Worm (Caenorhabditis elegans) whole organism, L4 larva: ENCODE data around the gene ntp-1.

Experiments
- D1046.2 ChIP-seq: fragments of 200-800 bp; sonication (Bioruptor generic); IDR thresholded peaks from 2 replicates; pipeline ENCODE4 v1.3.6; 2022; ENCODE audit warnings: missing genetic modification characterization, missing compliant biosample characterization
- F37D6.2 ChIP-seq: sonication (generic microtip); optimal IDR thresholded peaks from 2 replicates; lab custom pipeline; 2016; ENCODE audit warnings: mild to moderate bottlenecking, missing genetic modification characterization, missing compliant biosample characterization
- F49E8.2 ChIP-seq: sonication (generic microtip); optimal IDR thresholded peaks from 2 replicates; lab custom pipeline; 2016; ENCODE audit warnings: missing compliant biosample characterization, mild to moderate bottlenecking, missing genetic modification characterization, borderline replicate concordance
- R02D3.7 ChIP-seq: fragments of 150-350 bp; sonication (generic microtip); optimal IDR thresholded peaks from 3 replicates; lab custom pipeline; 2014; ENCODE audit warnings: missing biosample characterization, missing genetic modification characterization
- T20F7.1 ChIP-seq: fragments of 200-800 bp; sonication (Bioruptor generic); optimal IDR thresholded peaks from 2 replicates; lab custom pipeline; 2018; ENCODE audit warnings: mild to moderate bottlenecking, missing genetic modification characterization, missing compliant biosample characterization
- T26A8.4 ChIP-seq: fragments of 200-800 bp; sonication (Bioruptor generic); IDR thresholded peaks from 2 replicates; pipeline ENCODE4 v1.3.6; 2022; ENCODE audit warnings: missing genetic modification characterization, missing compliant biosample characterization
- Y48G9A.11 ChIP-seq: fragments of 200-800 bp; sonication (Bioruptor generic); IDR thresholded peaks from 2 replicates; pipeline ENCODE4 v1.3.6; 2022; ENCODE audit warnings: missing genetic modification reagents, missing genetic modification characterization, missing compliant biosample characterization
- arid-1 ChIP-seq: fragments of 200-800 bp; sonication (Bioruptor generic); conservative IDR thresholded peaks from 2 replicates; pipeline ENCODE4 v1.3.6; 2022; ENCODE audit warnings: missing genetic modification reagents, missing genetic modification characterization, missing compliant biosample characterization
- ces-1 ChIP-seq: fragments of 150-350 bp; sonication (generic microtip); optimal IDR thresholded peaks from 4 replicates; lab custom pipeline; 2014; ENCODE audit warnings: missing biosample characterization, missing genetic modification reagents, missing genetic modification characterization
- cey-2 ChIP-seq: sonication (generic microtip); optimal IDR thresholded peaks from 3 replicates; lab custom pipeline; 2017; ENCODE audit warnings: missing genetic modification characterization, mild to moderate bottlenecking, missing compliant biosample characterization, antibody characterized with exemption, borderline replicate concordance; ENCODE audit not compliant: insufficient read depth
- daf-12 ChIP-seq: fragments of 150-350 bp; optimal IDR thresholded peaks from 2 replicates; lab custom pipeline; 2014; ENCODE audit warnings: missing biosample characterization, missing genetic modification reagents, missing genetic modification characterization
- dpl-1 ChIP-seq: fragments of 150-350 bp; optimal IDR thresholded peaks from 2 replicates; lab custom pipeline; 2014; ENCODE audit warnings: missing biosample characterization, missing genetic modification reagents, missing genetic modification characterization
- duxl-1 ChIP-seq: sonication (generic microtip); optimal IDR thresholded peaks from 2 replicates; lab custom pipeline; 2016; ENCODE audit warnings: mild to moderate bottlenecking, missing genetic modification characterization, moderate library complexity, missing compliant biosample characterization; ENCODE audit not compliant: poor library complexity
- dve-1 ChIP-seq: sonication (generic microtip); optimal IDR thresholded peaks from 2 replicates; lab custom pipeline; 2017; ENCODE audit warnings: antibody characterized with exemption, mild to moderate bottlenecking, missing genetic modification characterization, missing compliant biosample characterization; ENCODE audit not compliant: insufficient read depth
- egl-27 ChIP-seq: sonication (generic microtip); optimal IDR thresholded peaks from 3 replicates; lab custom pipeline; 2017; ENCODE audit warnings: missing biosample characterization, missing genetic modification reagents, missing genetic modification characterization
- gei-8 ChIP-seq: fragments of 200-800 bp; sonication (Bioruptor generic); optimal IDR thresholded peaks from 2 replicates; lab custom pipeline; 2018; ENCODE audit warnings: mild to moderate bottlenecking, missing genetic modification characterization, missing compliant biosample characterization
- hlh-11 ChIP-seq: fragments of 200-800 bp; sonication (Bioruptor generic); optimal IDR thresholded peaks from 2 replicates; lab custom pipeline; 2018; ENCODE audit warnings: mild to moderate bottlenecking, missing genetic modification characterization, missing compliant biosample characterization
- hlh-30 ChIP-seq: sonication (generic microtip); optimal IDR thresholded peaks from 2 replicates; lab custom pipeline; 2017; ENCODE audit warnings: antibody characterized with exemption, mild to moderate bottlenecking, missing genetic modification characterization, missing compliant biosample characterization; ENCODE audit not compliant: insufficient read depth
- hmg-1.1 ChIP-seq: fragments of 200-800 bp; sonication (Bioruptor generic); IDR thresholded peaks from 2 replicates; pipeline ENCODE4 v1.3.6; 2022; ENCODE audit warnings: missing genetic modification reagents, missing genetic modification characterization, missing compliant biosample characterization
- lim-7 ChIP-seq: fragments of 200-800 bp; sonication (Bioruptor generic); IDR thresholded peaks from 2 replicates; pipeline ENCODE4 v1.3.6; 2022; ENCODE audit warnings: missing genetic modification characterization, missing compliant biosample characterization
- lin-29 ChIP-seq: fragments of 200-800 bp; sonication (Bioruptor generic); IDR thresholded peaks from 2 replicates; pipeline ENCODE4 v1.3.6; 2022; ENCODE audit warnings: missing genetic modification reagents, missing genetic modification characterization, missing compliant biosample characterization
- lin-38 ChIP-seq: fragments of 200-800 bp; sonication (Bioruptor generic); IDR thresholded peaks from 2 replicates; pipeline ENCODE4 v1.3.6; 2022; ENCODE audit warnings: missing genetic modification reagents, missing genetic modification characterization, missing compliant biosample characterization
- madf-5 ChIP-seq, 2 experiments: fragments of 200-800 bp; sonication (Bioruptor generic); IDR thresholded peaks; 2 replicates each; pipeline ENCODE4 v1.3.6; 2022; ENCODE audit warnings: missing compliant biosample characterization in 2 of 2, missing genetic modification characterization in 2 of 2
- madf-9 ChIP-seq: fragments of 200-800 bp; sonication (Bioruptor generic); conservative IDR thresholded peaks from 2 replicates; pipeline ENCODE4 v1.3.6; 2022; ENCODE audit warnings: missing genetic modification reagents, missing genetic modification characterization, missing compliant biosample characterization
- mdl-1 ChIP-seq, 2 experiments: fragments of 150-350 bp in 1 of 2; sonication (generic microtip) in 1 of 2; optimal IDR thresholded peaks; 2 replicates each; lab custom pipeline; 2014 to 2017; ENCODE audit warnings: missing biosample characterization in 2 of 2, missing genetic modification characterization in 2 of 2
- nhr-10 ChIP-seq: fragments of 150-350 bp; optimal IDR thresholded peaks from 2 replicates; lab custom pipeline; 2014; ENCODE audit warnings: missing biosample characterization, missing genetic modification characterization
- nhr-237 ChIP-seq: sonication (generic microtip); optimal IDR thresholded peaks from 2 replicates; lab custom pipeline; 2017; ENCODE audit warnings: missing biosample characterization, missing genetic modification characterization
- nhr-41 ChIP-seq: fragments of 200-800 bp; sonication (Bioruptor generic); IDR thresholded peaks from 2 replicates; pipeline ENCODE4 v1.3.6; 2022; ENCODE audit warnings: missing genetic modification reagents, missing genetic modification characterization, missing compliant biosample characterization
- nhr-6 ChIP-seq: fragments of 150-350 bp; optimal IDR thresholded peaks from 2 replicates; lab custom pipeline; 2014; ENCODE audit warnings: missing biosample characterization, missing genetic modification characterization
- nhr-77 ChIP-seq: fragments of 150-350 bp; optimal IDR thresholded peaks from 2 replicates; lab custom pipeline; 2014; ENCODE audit warnings: missing biosample characterization, missing genetic modification characterization
- rbr-2 ChIP-seq: sonication (generic microtip); optimal IDR thresholded peaks from 2 replicates; lab custom pipeline; 2016; ENCODE audit warnings: missing genotype, missing genetic modification characterization, missing compliant biosample characterization
- saeg-2 ChIP-seq: fragments of 200-800 bp; sonication (Bioruptor generic); IDR thresholded peaks from 2 replicates; pipeline ENCODE4 v1.3.6; 2022; ENCODE audit warnings: missing genetic modification reagents, missing genetic modification characterization, missing compliant biosample characterization
- set-16 ChIP-seq: fragments of 200-800 bp; sonication (Bioruptor generic); IDR thresholded peaks from 2 replicates; pipeline ENCODE4 v1.3.6; 2022; ENCODE audit warnings: missing genetic modification reagents, missing genetic modification characterization, missing compliant biosample characterization
- snpc-1.2 ChIP-seq: fragments of 200-800 bp; sonication (Bioruptor generic); IDR thresholded peaks from 2 replicates; pipeline ENCODE4 v1.3.6; 2022; ENCODE audit warnings: missing genetic modification reagents, missing genetic modification characterization, missing compliant biosample characterization
- tag-97 ChIP-seq: fragments of 200-800 bp; sonication (Bioruptor generic); IDR thresholded peaks from 2 replicates; pipeline ENCODE4 v1.3.6; 2022; ENCODE audit warnings: missing genetic modification characterization, missing compliant biosample characterization
- unc-130 ChIP-seq: sonication (generic microtip); optimal IDR thresholded peaks from 2 replicates; lab custom pipeline; 2016; ENCODE audit warnings: missing genetic modification reagents, missing genetic modification characterization, missing compliant biosample characterization
- vab-7 ChIP-seq: fragments of 200-800 bp; sonication (Bioruptor generic); IDR thresholded peaks from 2 replicates; pipeline ENCODE4 v1.3.6; 2022; ENCODE audit warnings: missing genetic modification reagents, missing genetic modification characterization, missing compliant biosample characterization
- zag-1 ChIP-seq: fragments of 150-350 bp; optimal IDR thresholded peaks from 2 replicates; lab custom pipeline; 2014; ENCODE audit warnings: missing biosample characterization, missing genetic modification characterization
- zfp-3 ChIP-seq: fragments of 200-800 bp; sonication (Bioruptor generic); conservative IDR thresholded peaks from 2 replicates; pipeline ENCODE4 v1.3.6; 2022; ENCODE audit warnings: missing genetic modification reagents, missing genetic modification characterization, missing compliant biosample characterization
- ztf-11 ChIP-seq: fragments of 150-350 bp; optimal IDR thresholded peaks from 2 replicates; lab custom pipeline; 2014; ENCODE audit warnings: missing biosample characterization, missing genetic modification characterization
- ztf-7 ChIP-seq: fragments of 150-350 bp; optimal IDR thresholded peaks from 2 replicates; lab custom pipeline; 2014; ENCODE audit warnings: missing biosample characterization, missing genetic modification characterization

ntp-1 gene

DNA sequence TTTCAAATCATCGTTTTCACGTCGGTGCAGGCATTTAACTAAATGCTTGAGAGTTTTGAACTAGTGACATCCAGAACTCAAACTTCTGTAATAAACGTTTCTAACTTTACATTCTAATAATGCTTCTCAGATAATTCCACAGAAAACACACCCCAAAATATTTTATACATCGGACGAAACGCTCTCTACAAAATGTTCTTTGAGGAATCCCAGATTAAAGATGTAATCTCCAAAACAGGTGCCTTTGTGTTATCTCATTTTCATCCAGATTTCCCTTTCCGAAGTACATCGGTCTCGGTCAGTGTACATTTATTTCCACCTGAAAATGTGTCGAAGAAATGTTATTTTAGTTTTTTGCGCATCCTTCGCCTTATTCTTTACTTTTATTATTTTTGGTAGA, 10.1 kb upstream of the ntp-1 start, which contains the start of gene C33H5.2:
C33H5.2 (plus strand) TSS at position 301 of the 400 bp plus-strand sequence.
- no peak for TF ChIP-seq T20F7.1 (GFP tag; lab: Kevin White, UChicago)
- no peak for TF ChIP-seq nhr-237 (tag; lab: Kevin White, UChicago)
- no peak for TF ChIP-seq dve-1 (tag; lab: Kevin White, UChicago)
- no peak for TF ChIP-seq saeg-2 (GFP tag; lab: Robert Waterston, UW)
- no peak for TF ChIP-seq vab-7
- no peak for TF ChIP-seq mdl-1 (tag; optimal IDR thresholded peaks at IDR 0.05; lab: Kevin White, UChicago)
- no peak for TF ChIP-seq hmg-1.1 (GFP tag; lab: Robert Waterston, UW)
- TF ChIP-seq lin-38 (GFP tag; lab: Robert Waterston, UW), result no peak
- no peak for TF ChIP-seq set-16 (GFP tag; lab: Robert Waterston, UW)
- no peak for TF ChIP-seq hlh-30 (tag; lab: Kevin White, UChicago)
- TF ChIP-seq nhr-6 (tag; lab: Kevin White, UChicago), result no peak
- no peak for TF ChIP-seq tag-97
- TF ChIP-seq madf-5 (GFP tag; IDR thresholded peaks at IDR 0.05; lab: Robert Waterston, UW), result no peak
- TF ChIP-seq, all 104 proteins: peak for 0

DNA sequence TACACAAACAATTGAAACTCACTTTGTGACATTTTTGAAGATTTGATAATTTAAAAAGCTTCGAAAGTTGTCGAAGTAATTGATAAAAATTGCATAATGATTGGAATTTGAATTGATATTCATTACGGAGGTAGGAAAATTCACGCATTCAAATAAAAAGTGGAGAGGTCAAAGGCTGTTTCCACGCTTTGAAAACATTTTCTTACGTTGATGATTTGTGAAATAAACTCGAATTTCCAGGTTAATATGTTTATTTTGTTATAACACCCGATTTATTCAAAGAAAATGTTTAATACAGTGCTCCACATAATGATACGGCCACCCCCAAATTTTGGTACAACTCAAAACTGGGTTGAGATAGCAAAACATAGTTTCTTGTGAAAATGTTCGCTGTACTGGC, 8.6 kb upstream of the ntp-1 start, which contains the start of gene C33H5.16:
C33H5.16 (minus strand) TSS at position 101 of the 400 bp plus-strand sequence.
- no peak for TF ChIP-seq F37D6.2 (tag; lab: Kevin White, UChicago)
- no peak for TF ChIP-seq ces-1 (GFP tag; lab: Kevin White, UChicago)

DNA sequence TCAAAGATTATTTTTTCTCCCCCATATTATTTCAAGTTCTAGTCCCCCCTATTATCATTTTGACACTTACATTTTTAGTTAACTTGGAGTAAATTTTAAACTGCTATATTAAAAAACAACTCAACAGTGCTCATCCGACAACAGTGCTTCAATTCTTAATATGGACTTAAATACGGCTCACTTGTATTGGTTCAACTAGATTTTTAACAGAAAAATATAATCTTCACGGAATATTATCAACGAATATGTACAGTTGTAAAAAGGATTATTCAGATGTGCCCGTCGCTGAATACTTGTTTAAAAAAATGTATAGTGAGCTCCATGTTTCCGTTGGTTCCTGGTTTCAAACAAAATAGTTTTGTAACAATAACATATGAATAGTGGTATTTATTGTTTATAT, 5.7 kb upstream of the ntp-1 start:
- TF ChIP-seq snpc-1.2 (peak; percentile 61), egl-27 (tag; lab: Kevin White, UChicago) (no peak), madf-9 (GFP tag; lab: Robert Waterston, UW) (no peak), F49E8.2 (tag; lab: Kevin White, UChicago) (peak; percentile 21)

DNA sequence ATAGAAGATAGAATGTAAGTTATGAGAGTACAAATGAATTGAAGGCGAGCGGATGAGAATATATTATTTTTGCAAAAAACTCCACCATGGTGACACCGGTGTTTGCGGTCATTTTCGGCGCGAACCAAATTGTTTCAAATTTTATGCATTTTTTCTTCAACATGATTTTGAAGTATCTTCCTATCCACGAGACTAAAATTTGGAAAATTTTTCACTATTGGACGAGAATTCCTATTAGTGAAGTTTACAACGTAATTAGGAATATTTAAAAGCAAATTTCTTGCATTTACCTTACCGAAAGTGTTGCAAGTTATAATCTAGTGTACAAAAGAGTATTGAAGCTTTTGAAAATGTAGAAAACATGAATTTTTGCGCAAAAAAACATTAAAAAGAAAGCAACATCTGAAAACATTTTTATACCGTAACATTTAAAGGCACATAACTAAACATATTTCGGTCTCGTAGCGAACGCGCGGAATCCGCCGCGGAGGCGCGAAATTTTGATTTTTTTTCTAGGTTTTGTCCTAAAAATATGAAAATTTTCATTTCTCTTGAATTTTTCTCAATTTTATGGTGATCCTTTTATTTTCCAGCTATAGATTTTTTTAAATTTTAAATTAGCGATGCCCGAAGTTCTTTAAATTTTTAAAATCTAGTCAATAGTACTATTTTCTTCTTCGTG, 2.0 kb upstream of the ntp-1 start, which contains the start of gene sgo-1:
sgo-1 (minus strand) TSS at position 51 of the 682 bp plus-strand sequence.
- TF ChIP-seq Y48G9A.11 (peak; percentile 87), rbr-2 (tag; lab: Kevin White, UChicago) (no peak), F49E8.2 (tag; lab: Kevin White, UChicago) (peak; percentile 91), D1046.2 (GFP tag; lab: Robert Waterston, UW) (no peak), lim-7 (GFP tag; lab: Robert Waterston, UW) (no peak), nhr-77 (no peak), gei-8 (GFP tag; lab: Kevin White, UChicago) (no peak), duxl-1 (tag; lab: Kevin White, UChicago) (no peak), ztf-11 (no peak), saeg-2 (GFP tag; lab: Robert Waterston, UW) (no peak), zfp-3 (no peak), dpl-1 (no peak), nhr-41 (GFP tag; lab: Robert Waterston, UW) (no peak), nhr-10 (tag; lab: Kevin White, UChicago) (no peak), hlh-11 (tag; lab: Kevin White, UChicago) (no peak), madf-5 (GFP tag; IDR thresholded peaks at IDR 0.05; lab: Robert Waterston, UW) (no peak), cey-2 (tag; lab: Kevin White, UChicago) (no peak), dve-1 (tag; lab: Kevin White, UChicago) (no peak), lin-29 (GFP tag; lab: Robert Waterston, UW) (no peak), zag-1 (tag; lab: Kevin White, UChicago) (no peak), lin-38 (GFP tag; lab: Robert Waterston, UW) (peak; percentile 85), snpc-1.2 (peak; percentile 87), ztf-7 (no peak), daf-12 (no peak), arid-1 (GFP tag; lab: Robert Waterston, UW) (0 out of 2 replicates have a peak, but pooled peaks have one; percentile 51), unc-130 (GFP tag; lab: Kevin White, UChicago) (peak; percentile 83), R02D3.7 (tag; lab: Kevin White, UChicago) (no peak), T26A8.4 (no peak)
